Worm (Caenorhabditis elegans) whole organism, early embryonic: Measurements from ENCODE around the gene srp-6.

Experiments
- B0310.2 ChIP-seq: sonication (generic microtip); optimal IDR thresholded peaks from 2 replicates; lab custom pipeline; 2016; ENCODE audit warnings: mild to moderate bottlenecking, missing genetic modification characterization, missing compliant biosample characterization
- aly-1 ChIP-seq: sonication (generic microtip); optimal IDR thresholded peaks from 2 replicates; lab custom pipeline; 2016; ENCODE audit warnings: missing genetic modification characterization, missing compliant biosample characterization
- ama-1 ChIP-seq: fragments of 150-350 bp; optimal IDR thresholded peaks from 2 replicates; lab custom pipeline; 2014
- ceh-13 ChIP-seq: fragments of 200-800 bp; sonication (Bioruptor generic); optimal IDR thresholded peaks from 2 replicates; lab custom pipeline; 2018; ENCODE audit warnings: mild to moderate bottlenecking, missing genetic modification characterization, missing compliant biosample characterization
- ets-7 ChIP-seq: sonication (generic microtip); optimal IDR thresholded peaks from 2 replicates; lab custom pipeline; 2016; ENCODE audit warnings: missing genotype, missing genetic modification characterization, missing compliant biosample characterization
- flt-1 ChIP-seq: fragments of 200-800 bp; sonication (Bioruptor generic); IDR thresholded peaks from 2 replicates; pipeline ENCODE4 v1.3.6; 2022; ENCODE audit warnings: missing genetic modification characterization, missing compliant biosample characterization
- hmbx-1 ChIP-seq: sonication (generic microtip); optimal IDR thresholded peaks from 2 replicates; lab custom pipeline; 2016; ENCODE audit warnings: mild to moderate bottlenecking, missing genetic modification characterization, missing compliant biosample characterization
- hnd-1 ChIP-seq: sonication (generic microtip); optimal IDR thresholded peaks from 2 replicates; lab custom pipeline; 2016; ENCODE audit warnings: missing genetic modification characterization, missing compliant biosample characterization
- pes-1 ChIP-seq: fragments of 200-800 bp; sonication (Bioruptor generic); IDR thresholded peaks from 2 replicates; pipeline ENCODE4 v1.3.6; 2022; ENCODE audit warnings: missing genetic modification reagents, missing genetic modification characterization, missing compliant biosample characterization
- scrt-1 ChIP-seq: fragments of 200-800 bp; sonication (Bioruptor generic); IDR thresholded peaks from 2 replicates; pipeline ENCODE4 v1.3.6; 2022; ENCODE audit warnings: missing genetic modification characterization, missing compliant biosample characterization
- sea-1 ChIP-seq: fragments of 200-800 bp; sonication (Bioruptor generic); conservative IDR thresholded peaks from 2 replicates; pipeline ENCODE4 v1.3.6; 2022; ENCODE audit warnings: missing genetic modification characterization, missing compliant biosample characterization

DNA sequence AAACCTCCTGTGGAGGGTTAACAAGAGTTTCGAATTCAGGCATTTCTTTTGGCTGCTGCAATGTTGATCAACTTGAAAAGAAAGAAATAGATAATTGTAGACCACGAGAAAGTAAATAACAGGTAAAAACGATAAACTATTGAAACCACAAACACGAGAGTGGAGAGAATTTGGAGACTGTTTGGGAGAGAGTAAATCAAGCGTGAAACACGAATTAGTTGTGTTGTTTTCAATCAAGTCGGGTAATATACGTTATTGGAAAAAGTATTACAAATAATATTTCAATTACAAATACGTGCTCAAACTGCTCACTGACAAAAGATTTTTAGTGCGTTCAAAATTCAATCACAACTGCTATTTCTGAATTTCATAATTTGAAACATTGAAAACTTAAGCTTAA, 4.9 kb downstream of the srp-6 start, which contains the start of gene C03G6.17:
- no peak for TF ChIP-seq aly-1 (tag; lab: Kevin White, UChicago)
- no peak for TF ChIP-seq sea-1
- no peak for TF ChIP-seq ama-1
- TF ChIP-seq pes-1 (GFP tag; lab: Robert Waterston, UW) = no peak
- no peak for TF ChIP-seq scrt-1
- no peak for TF ChIP-seq hnd-1 (tag; lab: Kevin White, UChicago)
- TF ChIP-seq hmbx-1 (tag; lab: Kevin White, UChicago) = no peak
- no peak for TF ChIP-seq ceh-13
- no peak for TF ChIP-seq B0310.2 (tag; lab: Kevin White, UChicago)
- TF ChIP-seq flt-1 = no peak
- TF ChIP-seq ets-7 (tag; lab: Kevin White, UChicago) = no peak
